Worm (Caenorhabditis elegans): Measurements from ENCODE around the gene hum-8.

DNA sequence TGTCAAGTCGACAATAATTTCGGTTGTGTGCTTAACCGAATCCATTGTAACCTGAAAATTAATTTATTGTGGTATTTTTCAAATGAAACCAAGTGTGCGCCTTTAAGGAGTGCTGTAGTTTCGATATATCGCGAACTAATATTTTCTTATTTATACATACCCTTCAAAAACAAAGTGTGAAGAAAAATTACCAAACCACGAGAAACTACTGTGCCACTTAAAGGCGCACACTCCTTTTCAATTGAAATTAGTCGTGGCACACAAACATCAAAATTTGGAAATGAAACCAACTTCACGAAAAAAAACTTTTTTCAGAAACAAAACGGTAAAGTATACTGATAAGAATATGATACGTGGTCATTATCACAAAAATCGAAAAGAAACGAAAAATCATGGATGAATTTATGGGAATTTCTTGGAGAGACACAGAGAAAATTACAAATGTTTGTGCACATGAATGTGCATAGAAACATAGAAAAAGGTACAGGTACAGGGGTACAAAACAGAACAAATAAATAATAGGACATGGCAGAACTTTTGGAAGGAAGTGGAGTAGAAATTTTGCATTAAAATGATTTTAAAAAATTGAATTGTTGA is 57.1 kb downstream of the hum-8 start, which contains the start of gene spl-1:
- TF ChIP-seq W03F9.2 (tag; optimal IDR thresholded peaks at IDR 0.05) (no peak), dao-5 (tag; optimal IDR thresholded peaks at IDR 0.05) (no peak)

Measured in whole organism, L4/young adult.